Fruit fly (Drosophila melanogaster): ENCODE data around the gene cDIP.
A peak's percentile ranks its signal among the peaks of the same experiment; 100 is the strongest.

The cDIP gene

dm6 chr3R:21180391-21180796 lies 19.5 kb upstream of the cDIP start (continued):
- TF ChIP-seq CG2120 (GFP tag; optimal IDR thresholded peaks at IDR 0.05) (peak; percentile 41), CG2129 (GFP tag; IDR thresholded peaks at IDR 0.05; ENCODE audit: partially characterized antibody) (no peak), psq (GFP tag; optimal IDR thresholded peaks at IDR 0.05) (no peak), Mrtf (GFP tag; IDR thresholded peaks at IDR 0.05) (no peak), CG14050 (GFP tag; IDR thresholded peaks at IDR 0.05) (no peak), CG18619 (GFP tag; optimal IDR thresholded peaks at IDR 0.05) (no peak), stc (GFP tag; IDR thresholded peaks at IDR 0.05) (no peak), az2 (GFP tag; optimal IDR thresholded peaks at IDR 0.05) (no peak), wdn (GFP tag; IDR thresholded peaks at IDR 0.05) (no peak), Optix (GFP tag; IDR thresholded peaks at IDR 0.05) (no peak), Adf1 (GFP tag; IDR thresholded peaks at IDR 0.05) (no peak), vvl (GFP tag; IDR thresholded peaks at IDR 0.05) (0 out of 2 replicates have a peak, but pooled peaks have one; percentile 16), Ssrp (tag; optimal IDR thresholded peaks at IDR 0.05) (no peak), trem (tag; optimal IDR thresholded peaks at IDR 0.05) (no peak), fd64A (GFP tag; optimal IDR thresholded peaks at IDR 0.05) (no peak), CG17912 (GFP tag; optimal IDR thresholded peaks at IDR 0.05) (no peak), Kr (GFP tag; optimal IDR thresholded peaks at IDR 0.05) (no peak), chif (GFP tag; optimal IDR thresholded peaks at IDR 0.05) (no peak), chn (GFP tag; optimal IDR thresholded peaks at IDR 0.05) (no peak), klu (GFP tag; IDR thresholded peaks at IDR 0.05) (no peak), zen2 (GFP tag; IDR thresholded peaks at IDR 0.05; ENCODE audit: partially characterized antibody) (no peak), chinmo (GFP tag; IDR thresholded peaks at IDR 0.05; ENCODE audit: partially characterized antibody) (no peak), CG12155 (GFP tag; optimal IDR thresholded peaks at IDR 0.05) (no peak), sqz (GFP tag; optimal IDR thresholded peaks at IDR 0.05) (no peak), kah (GFP tag; optimal IDR thresholded peaks at IDR 0.05) (peak; percentile 9), Oli (tag; optimal IDR thresholded peaks at IDR 0.05) (no peak), CG3407 (GFP tag; optimal IDR thresholded peaks at IDR 0.05) (no peak), da (GFP tag; optimal IDR thresholded peaks at IDR 0.05) (no peak), br (optimal IDR thresholded peaks at IDR 0.05) (no peak), bab2 (GFP tag; optimal IDR thresholded peaks at IDR 0.05) (no peak), CG6683 (GFP tag; optimal IDR thresholded peaks at IDR 0.05) (no peak), ap (GFP tag; IDR thresholded peaks at IDR 0.05) (no peak), CG2889 (GFP tag; IDR thresholded peaks at IDR 0.05) (no peak), Meics (GFP tag; optimal IDR thresholded peaks at IDR 0.05) (peak; percentile 1), CG7556 (GFP tag; optimal IDR thresholded peaks at IDR 0.05) (peak; percentile 4), phol (tag; optimal IDR thresholded peaks at IDR 0.05) (no peak), otp (GFP tag; IDR thresholded peaks at IDR 0.05) (no peak), her (GFP tag; optimal IDR thresholded peaks at IDR 0.05) (no peak), CG2116 (GFP tag; optimal IDR thresholded peaks at IDR 0.05) (no peak), pnt (GFP tag; optimal IDR thresholded peaks at IDR 0.05) (no peak), Awh (GFP tag; IDR thresholded peaks at IDR 0.05) (no peak), CG12299 (tag; optimal IDR thresholded peaks at IDR 0.05) (no peak), sens (GFP tag) (no peak), run (tag; optimal IDR thresholded peaks at IDR 0.05) (no peak), ERR (GFP tag; optimal IDR thresholded peaks at IDR 0.05) (no peak), Ets97D (GFP tag; optimal IDR thresholded peaks at IDR 0.05) (no peak), jumu (GFP tag; optimal IDR thresholded peaks at IDR 0.05) (no peak), CG18599 (GFP tag; optimal IDR thresholded peaks at IDR 0.05) (peak; percentile 70), CG16779 (GFP tag; IDR thresholded peaks at IDR 0.05) (peak; percentile 45; the same call in 1 of the 2 replicates), CG13624 (GFP tag; optimal IDR thresholded peaks at IDR 0.05) (no peak), Scr (GFP tag; IDR thresholded peaks at IDR 0.05; ENCODE audit: partially characterized antibody) (no peak), CG11560 (tag; IDR thresholded peaks at IDR 0.05) (no peak), rib (GFP tag; IDR thresholded peaks at IDR 0.05) (no peak)

All from whole organism, embryonic.